Worm (Caenorhabditis elegans): Measurements from ENCODE around the gene imp-3.

The imp-3 gene

ce11 chrIV:7822524-7822923 is 33.1 kb upstream of the imp-3 start, which contains the start of gene T14A8.2:
Gene T14A8.2, minus strand, starts transcription at chrIV:7822624.
- TF ChIP-seq nhr-80 (tag; optimal IDR thresholded peaks at IDR 0.05) (no peak), efl-1 (GFP tag; optimal IDR thresholded peaks at IDR 0.05) (no peak), F37B4.10 (GFP tag; IDR thresholded peaks at IDR 0.05) (no peak), rpc-1 (optimal IDR thresholded peaks at IDR 0.05) (no peak), rpc-1 (tag; optimal IDR thresholded peaks at IDR 0.05) (no peak), zfh-2 (GFP tag; conservative IDR thresholded peaks at IDR 0.05) (no peak), sdz-38 (tag; optimal IDR thresholded peaks at IDR 0.05) (no peak), tbp1 (GFP tag; optimal IDR thresholded peaks at IDR 0.05) (no peak), nhr-120 (GFP tag; IDR thresholded peaks at IDR 0.05) (no peak), ccch-3 (GFP tag; optimal IDR thresholded peaks at IDR 0.05) (no peak), ztf-28 (GFP tag; IDR thresholded peaks at IDR 0.05) (no peak), aptf-2 (GFP tag; conservative IDR thresholded peaks at IDR 0.05) (no peak), aptf-3 (GFP tag; IDR thresholded peaks at IDR 0.05) (no peak), madf-8 (GFP tag; conservative IDR thresholded peaks at IDR 0.05) (no peak), lin-26 (GFP tag; IDR thresholded peaks at IDR 0.05) (no peak)

ce11 chrIV:7817852-7818251 is 28.4 kb upstream of the imp-3 start, which contains the start of gene ric-3:
Gene ric-3, plus strand, starts transcription at chrIV:7818251.
- TF ChIP-seq snpc-3.4 (tag; optimal IDR thresholded peaks at IDR 0.05), result no peak
- no peak for TF ChIP-seq snpc-4 (GFP tag; optimal IDR thresholded peaks at IDR 0.05)
- no peak for TF ChIP-seq snpc-4 (tag; optimal IDR thresholded peaks at IDR 0.05)
- no peak for TF ChIP-seq Y95B8A.8 (GFP tag; IDR thresholded peaks at IDR 0.05)
- TF ChIP-seq hmg-1.2 (GFP tag; IDR thresholded peaks at IDR 0.05), result peak; percentile 82
- TF ChIP-seq madf-10 (tag; optimal IDR thresholded peaks at IDR 0.05), result no peak
- no peak for TF ChIP-seq F23B12.7 (tag; optimal IDR thresholded peaks at IDR 0.05; ENCODE audit: insufficient read depth)
- TF ChIP-seq somi-1 (GFP tag; optimal IDR thresholded peaks at IDR 0.05), result peak; percentile 30
- no peak for TF ChIP-seq hlh-12 (tag; optimal IDR thresholded peaks at IDR 0.05)
- no peak for TF ChIP-seq ccch-3 (GFP tag; optimal IDR thresholded peaks at IDR 0.05)
- no peak for TF ChIP-seq rcor-1 (GFP tag; IDR thresholded peaks at IDR 0.05)
- TF ChIP-seq bed-2 (GFP tag; IDR thresholded peaks at IDR 0.05), result no peak
- TF ChIP-seq mcd-1 (GFP tag; IDR thresholded peaks at IDR 0.05), result 0 out of 2 replicates have a peak, but pooled peaks have one; percentile 17
- no peak for TF ChIP-seq pha-4 (tag; optimal IDR thresholded peaks at IDR 0.05)
- TF ChIP-seq F39B2.1 (GFP tag; IDR thresholded peaks at IDR 0.05), result no peak
- TF ChIP-seq nhr-120 (GFP tag; IDR thresholded peaks at IDR 0.05), result no peak
- no peak for TF ChIP-seq ztf-26 (tag; optimal IDR thresholded peaks at IDR 0.05)
- TF ChIP-seq cebp-1 (GFP tag; IDR thresholded peaks at IDR 0.05), result no peak
- TF ChIP-seq cebp-1 (tag; optimal IDR thresholded peaks at IDR 0.05), result peak; percentile 37
- TF ChIP-seq athp-1 (tag; optimal IDR thresholded peaks at IDR 0.05), result no peak
- no peak for TF ChIP-seq dpff-1 (tag; optimal IDR thresholded peaks at IDR 0.05)
- no peak for TF ChIP-seq ZK185.1 (tag; optimal IDR thresholded peaks at IDR 0.05; ENCODE audit: poor library complexity, severe bottlenecking)
- no peak for TF ChIP-seq Y53G8AR.9 (GFP tag; conservative IDR thresholded peaks at IDR 0.05)
- TF ChIP-seq chd-7 (tag; optimal IDR thresholded peaks at IDR 0.05), result no peak
- TF ChIP-seq K12H6.12 (tag; optimal IDR thresholded peaks at IDR 0.05), result peak; percentile 35
- no peak for TF ChIP-seq sptf-2 (GFP tag; optimal IDR thresholded peaks at IDR 0.05)
- no peak for TF ChIP-seq fkh-3 (tag; optimal IDR thresholded peaks at IDR 0.05)
- TF ChIP-seq xnd-1 (tag; optimal IDR thresholded peaks at IDR 0.05), result no peak
- no peak for TF ChIP-seq ets-4 (GFP tag; optimal IDR thresholded peaks at IDR 0.05)
- TF ChIP-seq T07F8.4 (tag; optimal IDR thresholded peaks at IDR 0.05), result no peak
- no peak for TF ChIP-seq ama-1 (optimal IDR thresholded peaks at IDR 0.05)
- no peak for TF ChIP-seq ama-1 (GFP tag; optimal IDR thresholded peaks at IDR 0.05)
- peak in 1 of 3 experiments; percentile 33 for TF ChIP-seq lin-35 (GFP tag; optimal IDR thresholded peaks at IDR 0.05)
- TF ChIP-seq lin-40 (tag; optimal IDR thresholded peaks at IDR 0.05), result peak; percentile 9
- TF ChIP-seq egrh-3 (GFP tag; IDR thresholded peaks at IDR 0.05), result no peak
- TF ChIP-seq F22D6.2 (tag; optimal IDR thresholded peaks at IDR 0.05), result no peak
- TF ChIP-seq madf-3 (GFP tag; IDR thresholded peaks at IDR 0.05), result no peak
